Fruit fly (Drosophila melanogaster) whole organism, adult: Measurements from ENCODE around the gene moi.

Experiments used
- CG11617 ChIP-seq: fragments of 200-800 bp; sonication (Bioruptor generic); optimal IDR thresholded peaks from 2 replicates; lab custom pipeline; 2017; ENCODE audit warnings: mild to moderate bottlenecking, missing biosample characterization, missing genetic modification reagents, missing genetic modification characterization
- CG12768 ChIP-seq: fragments of 200-800 bp; sonication (Bioruptor generic); optimal IDR thresholded peaks from 2 replicates; lab custom pipeline; 2017; ENCODE audit warnings: missing biosample characterization, missing genetic modification characterization, mild to moderate bottlenecking, moderate library complexity, missing genetic modification reagents
- CG14711 ChIP-seq: fragments of 200-800 bp; sonication (Bioruptor generic); optimal IDR thresholded peaks from 2 replicates; lab custom pipeline; 2018; ENCODE audit warnings: missing biosample characterization, mild to moderate bottlenecking, missing genetic modification characterization, moderate library complexity
- CG1620 ChIP-seq: fragments of 200-800 bp; sonication (Bioruptor generic); optimal IDR thresholded peaks from 2 replicates; lab custom pipeline; 2016; ENCODE audit warnings: missing biosample characterization, missing genetic modification characterization
- CG33017 ChIP-seq: fragments of 200-800 bp; sonication (Bioruptor generic); optimal IDR thresholded peaks from 2 replicates; lab custom pipeline; 2018; ENCODE audit warnings: missing biosample characterization, mild to moderate bottlenecking, missing genetic modification characterization, moderate library complexity
- CG5204 ChIP-seq: fragments of 200-800 bp; sonication (Bioruptor generic); optimal IDR thresholded peaks from 2 replicates; lab custom pipeline; 2016; ENCODE audit warnings: missing biosample characterization, missing genetic modification characterization
- CG7045 ChIP-seq: fragments of 200-800 bp; sonication (Bioruptor generic); optimal IDR thresholded peaks from 2 replicates; lab custom pipeline; 2017; ENCODE audit warnings: missing biosample characterization, mild to moderate bottlenecking, missing genetic modification characterization
- CG7101 ChIP-seq: fragments of 200-800 bp; sonication (Bioruptor generic); optimal IDR thresholded peaks from 2 replicates; lab custom pipeline; 2018; ENCODE audit warnings: missing biosample characterization, mild to moderate bottlenecking, missing genetic modification characterization, moderate library complexity
- Clk ChIP-seq: fragments of 200-800 bp; sonication (Bioruptor generic); optimal IDR thresholded peaks from 2 replicates; lab custom pipeline; 2017; ENCODE audit warnings: missing biosample characterization, missing genetic modification characterization
- Crg-1 ChIP-seq: fragments of 200-800 bp; sonication (Bioruptor generic); optimal IDR thresholded peaks from 2 replicates; lab custom pipeline; 2016; ENCODE audit warnings: missing biosample characterization, missing genetic modification characterization
- Hr96 ChIP-seq: fragments of 200-800 bp; sonication (Bioruptor generic); optimal IDR thresholded peaks from 2 replicates; lab custom pipeline; 2016; ENCODE audit warnings: missing biosample characterization, missing genetic modification characterization
- Mnt ChIP-seq: fragments of 200-800 bp; sonication (Bioruptor generic); optimal IDR thresholded peaks from 2 replicates; lab custom pipeline; 2016; ENCODE audit warnings: missing biosample characterization, mild to moderate bottlenecking, missing genetic modification characterization
- bab1 ChIP-seq: fragments of 200-800 bp; sonication (Bioruptor generic); optimal IDR thresholded peaks from 3 replicates; lab custom pipeline; 2019; ENCODE audit warnings: missing biosample characterization, mild to moderate bottlenecking, missing genetic modification characterization, moderate library complexity
- cic ChIP-seq: fragments of 200-800 bp; sonication (Bioruptor generic); optimal IDR thresholded peaks from 2 replicates; lab custom pipeline; 2017; ENCODE audit warnings: missing biosample characterization, mild to moderate bottlenecking, missing genetic modification characterization, moderate library complexity
- cnc ChIP-seq, 2 experiments: fragments of >200 bp; optimal IDR thresholded peaks; 2 replicates each; lab custom pipeline; 2017
- kay ChIP-seq: fragments of 200-800 bp; sonication (Bioruptor generic); peaks from one replicate; lab custom pipeline; 2016; ENCODE audit warnings: missing biosample characterization, missing genetic modification characterization, borderline replicate concordance
- ovo ChIP-seq: fragments of 200-800 bp; sonication (Bioruptor generic); optimal IDR thresholded peaks from 2 replicates; lab custom pipeline; 2016; ENCODE audit warnings: missing biosample characterization, missing genetic modification characterization
- pad ChIP-seq: fragments of 200-800 bp; sonication (Bioruptor generic); optimal IDR thresholded peaks from 3 replicates; lab custom pipeline; 2017; ENCODE audit warnings: missing biosample characterization, missing genetic modification characterization, mild to moderate bottlenecking, moderate library complexity, missing genetic modification reagents
- tj ChIP-seq: fragments of 200-800 bp; sonication (Bioruptor generic); optimal IDR thresholded peaks from 3 replicates; lab custom pipeline; 2017; ENCODE audit warnings: missing biosample characterization, mild to moderate bottlenecking, missing genetic modification characterization, moderate library complexity
- toe ChIP-seq: fragments of 200-800 bp; sonication (Bioruptor generic); optimal IDR thresholded peaks from 2 replicates; lab custom pipeline; 2016; ENCODE audit warnings: missing biosample characterization, missing genetic modification characterization

Gene moi

dm6 chr3R:18255281-18255680 is at the start of gene moi, which contains the start of the genes Ada2a, Polr2D and Tgs1:
moi (plus strand) TSS chr3R:18255530.
Ada2a (minus strand) TSS chr3R:18255487.
Polr2D (minus strand) TSS chr3R:18255487.
Tgs1 (plus strand) TSS chr3R:18255530.
- TF ChIP-seq bab1 (peak; percentile 57), Clk (GFP tag; lab: Kevin White, UChicago) (no peak), kay (GFP tag; lab: Kevin White, UChicago) (no peak), Mnt (peak; percentile 21)

dm6 chr3R:18208479-18208878 is 46.9 kb upstream of the moi start, which contains the start of gene CG44158:
CG44158 (plus strand) TSS chr3R:18208779.
- TF ChIP-seq CG7101 (tag; lab: Kevin White, UChicago): no peak
- TF ChIP-seq Clk (GFP tag; lab: Kevin White, UChicago): no peak
- no peak for TF ChIP-seq CG14711 (tag; lab: Kevin White, UChicago)
- no peak for TF ChIP-seq CG7045 (GFP tag; lab: Kevin White, UChicago)
- no peak for TF ChIP-seq CG1620 (GFP tag; lab: Kevin White, UChicago)
- TF ChIP-seq CG33017 (tag; lab: Kevin White, UChicago): no peak
- no peak for TF ChIP-seq toe (GFP tag; lab: Kevin White, UChicago)
- no peak for TF ChIP-seq bab1
- TF ChIP-seq cic (GFP tag; lab: Kevin White, UChicago): no peak
- TF ChIP-seq pad: no peak
- TF ChIP-seq Hr96 (GFP tag; lab: Kevin White, UChicago): no peak
- no peak for TF ChIP-seq Mnt

dm6 chr3R:18215300-18215699 is 40.0 kb upstream of the moi start:
- TF ChIP-seq CG33017 (tag; lab: Kevin White, UChicago) (peak; percentile 32), CG7045 (GFP tag; lab: Kevin White, UChicago) (no peak), Hr96 (GFP tag; lab: Kevin White, UChicago) (peak; percentile 55), pad (no peak), CG7101 (tag; lab: Kevin White, UChicago) (peak; percentile 10), kay (GFP tag; lab: Kevin White, UChicago) (no peak), tj (GFP tag; lab: Kevin White, UChicago) (no peak), bab1 (peak; percentile 52), cic (GFP tag; lab: Kevin White, UChicago) (no peak), CG1620 (GFP tag; lab: Kevin White, UChicago) (no peak), CG14711 (tag; lab: Kevin White, UChicago) (peak; percentile 22), CG11617 (peak; percentile 22), CG5204 (peak; percentile 31), CG12768 (GFP tag; lab: Kevin White, UChicago) (peak; percentile 35), toe (GFP tag; lab: Kevin White, UChicago) (peak; percentile 69), Clk (GFP tag; lab: Kevin White, UChicago) (no peak), cnc (optimal IDR thresholded peaks at IDR 0.05; lab: Kevin White, UChicago) (no peak), Mnt (peak; percentile 29), ovo (GFP tag; lab: Kevin White, UChicago) (no peak), Crg-1 (no peak)

DNA sequence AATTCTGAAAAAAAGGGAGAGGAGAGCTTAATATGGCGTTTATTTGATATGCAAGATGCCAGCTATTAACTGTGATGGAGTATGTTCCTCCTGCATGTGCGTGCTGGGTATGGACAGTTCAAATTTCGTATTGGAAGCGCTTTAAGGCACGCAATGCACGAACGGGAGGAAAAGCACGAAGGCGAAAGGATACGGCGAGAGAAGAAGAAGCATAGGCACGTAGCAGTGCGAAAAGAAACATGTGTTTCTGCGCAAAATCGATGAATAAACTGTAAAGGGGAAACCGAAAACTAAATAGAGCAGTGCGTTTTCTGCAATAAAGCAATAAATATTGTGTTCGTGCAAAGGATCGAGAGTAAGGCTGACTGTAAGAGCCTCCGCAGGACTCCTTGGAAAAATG is 39.4 kb upstream of the moi start, which contains the start of gene CG14314:
Gene CG14314, plus strand, starts transcription at position 243 of the 400 bp plus-strand sequence.
- no peak for TF ChIP-seq CG14711 (tag; lab: Kevin White, UChicago)
- TF ChIP-seq Clk (GFP tag; lab: Kevin White, UChicago): no peak
- no peak for TF ChIP-seq CG11617
- TF ChIP-seq CG33017 (tag; lab: Kevin White, UChicago): no peak
- TF ChIP-seq Mnt: no peak
- TF ChIP-seq tj (GFP tag; lab: Kevin White, UChicago): no peak
- no peak for TF ChIP-seq cnc (optimal IDR thresholded peaks at IDR 0.05; lab: Kevin White, UChicago)
- no peak for TF ChIP-seq CG5204
- TF ChIP-seq cic (GFP tag; lab: Kevin White, UChicago): no peak
- TF ChIP-seq CG7101 (tag; lab: Kevin White, UChicago): no peak

dm6 chr3R:18220211-18220749 is 35.0 kb upstream of the moi start, which contains the start of the genes CG7988 and CG7183:
CG7988 (plus strand) TSS chr3R:18220526.
CG7183 (minus strand) TSS chr3R:18220699.
- TF ChIP-seq cic (GFP tag; lab: Kevin White, UChicago): peak; percentile 71
- TF ChIP-seq cnc (optimal IDR thresholded peaks at IDR 0.05; lab: Kevin White, UChicago): no peak
- TF ChIP-seq CG5204: no peak
- peak; percentile 95 for TF ChIP-seq CG7045 (GFP tag; lab: Kevin White, UChicago)
- TF ChIP-seq CG1620 (GFP tag; lab: Kevin White, UChicago): peak; percentile 95
- TF ChIP-seq Hr96 (GFP tag; lab: Kevin White, UChicago): peak; percentile 94
- TF ChIP-seq tj (GFP tag; lab: Kevin White, UChicago): peak; percentile 81
- peak; percentile 85 for TF ChIP-seq Clk (GFP tag; lab: Kevin White, UChicago)
- TF ChIP-seq ovo (GFP tag; lab: Kevin White, UChicago): peak; percentile 51
- peak; percentile 97 for TF ChIP-seq CG11617
- peak; percentile 88 for TF ChIP-seq Mnt
- TF ChIP-seq CG7101 (tag; lab: Kevin White, UChicago): peak; percentile 98
- peak; percentile 96 for TF ChIP-seq CG14711 (tag; lab: Kevin White, UChicago)
- peak; percentile 98 for TF ChIP-seq bab1
- TF ChIP-seq pad: peak; percentile 82
- TF ChIP-seq kay (GFP tag; lab: Kevin White, UChicago): no peak
- TF ChIP-seq CG33017 (tag; lab: Kevin White, UChicago): peak; percentile 98
- peak; percentile 93 for TF ChIP-seq CG12768 (GFP tag; lab: Kevin White, UChicago)
- peak; percentile 93 for TF ChIP-seq Crg-1
- peak; percentile 96 for TF ChIP-seq toe (GFP tag; lab: Kevin White, UChicago)

DNA sequence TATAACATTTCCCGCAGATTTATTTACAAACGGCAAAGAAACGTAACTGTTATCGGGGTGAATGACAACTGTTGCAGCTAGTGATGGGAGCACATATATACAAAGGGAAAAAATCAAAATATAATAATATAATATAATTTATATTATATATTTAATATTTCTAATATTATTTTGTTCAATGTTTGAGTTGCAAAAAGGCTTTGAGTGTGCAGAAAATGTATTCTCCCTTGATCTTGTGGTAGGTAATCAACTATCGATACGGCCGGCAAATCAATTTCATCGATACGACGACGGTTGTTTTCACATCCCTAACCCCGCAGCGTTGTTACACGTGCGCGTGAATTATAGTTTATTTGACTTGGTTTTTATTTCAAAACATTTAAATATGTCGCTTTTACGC is 31.9 kb upstream of the moi start, which contains the start of the genes mTerf5 and Non3:
Gene mTerf5, minus strand, starts transcription at position 249 of the 400 bp plus-strand sequence.
Gene Non3, plus strand, starts transcription at position 289 of the 400 bp plus-strand sequence.
- TF ChIP-seq Crg-1 (peak; percentile 32), ovo (GFP tag; lab: Kevin White, UChicago) (peak; percentile 74), CG14711 (tag; lab: Kevin White, UChicago) (peak; percentile 71), bab1 (peak; percentile 82), Hr96 (GFP tag; lab: Kevin White, UChicago) (no peak), CG11617 (peak; percentile 80), CG7101 (tag; lab: Kevin White, UChicago) (peak; percentile 73), kay (GFP tag; lab: Kevin White, UChicago) (no peak), CG5204 (no peak), toe (GFP tag; lab: Kevin White, UChicago) (no peak), CG7045 (GFP tag; lab: Kevin White, UChicago) (peak; percentile 47), CG33017 (tag; lab: Kevin White, UChicago) (peak; percentile 57), Mnt (peak; percentile 98), cic (GFP tag; lab: Kevin White, UChicago) (peak; percentile 6), CG12768 (GFP tag; lab: Kevin White, UChicago) (peak; percentile 61), cnc (optimal IDR thresholded peaks at IDR 0.05; lab: Kevin White, UChicago) (no peak), Clk (GFP tag; lab: Kevin White, UChicago) (peak; percentile 21), pad (peak; percentile 46), CG1620 (GFP tag; lab: Kevin White, UChicago) (peak; percentile 64), tj (GFP tag; lab: Kevin White, UChicago) (peak; percentile 51)
